Fruit fly (Drosophila melanogaster): ENCODE results near the gene loh.

The loh gene

DNA sequence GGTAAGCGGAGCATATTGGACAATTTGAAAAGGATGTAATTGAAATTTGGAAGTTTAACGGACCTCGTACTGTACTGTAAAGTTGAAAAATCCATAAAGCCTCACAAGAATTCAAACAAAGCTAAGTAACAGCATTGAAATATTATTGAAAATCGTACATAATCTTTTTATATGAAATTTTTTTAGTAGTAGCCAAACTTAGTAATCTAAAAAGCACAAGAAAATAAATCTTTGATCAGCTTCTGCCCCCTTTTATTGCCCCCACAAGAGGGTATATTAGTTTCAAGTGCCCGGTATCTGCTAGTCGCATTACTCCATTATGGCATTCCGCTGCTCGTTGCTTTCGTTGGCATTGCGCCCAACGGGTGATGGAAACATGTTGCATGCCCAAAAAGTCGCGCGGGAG is 24.5 kb downstream of the loh start (continued):
- TF ChIP-seq hkb (optimal IDR thresholded peaks at IDR 0.05): no peak
- TF ChIP-seq hkb (GFP tag; IDR thresholded peaks at IDR 0.05): peak; percentile 28; the same call in 1 of the 2 replicates
- TF ChIP-seq CG3281 (GFP tag; optimal IDR thresholded peaks at IDR 0.05): peak; percentile 40
- TF ChIP-seq CG12744 (GFP tag; optimal IDR thresholded peaks at IDR 0.05): no peak
- TF ChIP-seq Adf1 (GFP tag; IDR thresholded peaks at IDR 0.05): no peak
- TF ChIP-seq Atf6 (GFP tag; IDR thresholded peaks at IDR 0.05): peak; percentile 20; the same call in 1 of the 2 replicates
- peak; percentile 57 for TF ChIP-seq Hsf (GFP tag; optimal IDR thresholded peaks at IDR 0.05)
- no peak for TF ChIP-seq B-H2 (GFP tag; optimal IDR thresholded peaks at IDR 0.05)
- TF ChIP-seq CG10274 (GFP tag; optimal IDR thresholded peaks at IDR 0.05): peak; percentile 28
- TF ChIP-seq Ssrp (tag; optimal IDR thresholded peaks at IDR 0.05): peak; percentile 68
- TF ChIP-seq lola (GFP tag; optimal IDR thresholded peaks at IDR 0.05): peak in 1 of 3 experiments; percentile 74
- TF ChIP-seq CG2875 (GFP tag; optimal IDR thresholded peaks at IDR 0.05): peak; percentile 60
- TF ChIP-seq Sox102F (GFP tag; optimal IDR thresholded peaks at IDR 0.05): peak; percentile 66
- TF ChIP-seq org-1 (GFP tag; optimal IDR thresholded peaks at IDR 0.05): peak; percentile 51
- TF ChIP-seq CG5953 (GFP tag; IDR thresholded peaks at IDR 0.05): no peak
- TF ChIP-seq CG31388 (GFP tag; optimal IDR thresholded peaks at IDR 0.05): peak; percentile 40
- no peak for TF ChIP-seq Optix (GFP tag; IDR thresholded peaks at IDR 0.05)
- TF ChIP-seq Jarid2 (GFP tag; optimal IDR thresholded peaks at IDR 0.05): peak; percentile 43
- peak; percentile 27 for TF ChIP-seq CG8359 (GFP tag; optimal IDR thresholded peaks at IDR 0.05; ENCODE audit: borderline replicate concordance)
- no peak; the same call in 1 of the 2 replicates for TF ChIP-seq esg (GFP tag; conservative IDR thresholded peaks at IDR 0.05)
- no peak for TF ChIP-seq CG12236 (GFP tag; optimal IDR thresholded peaks at IDR 0.05)
- no peak for TF ChIP-seq ab (GFP tag; optimal IDR thresholded peaks at IDR 0.05)
- TF ChIP-seq CG31441 (GFP tag; IDR thresholded peaks at IDR 0.05): peak; percentile 78
- TF ChIP-seq Hmr (GFP tag; optimal IDR thresholded peaks at IDR 0.05): no peak
- TF ChIP-seq Fer1 (GFP tag; optimal IDR thresholded peaks at IDR 0.05): no peak
- no peak for TF ChIP-seq tx (GFP tag; optimal IDR thresholded peaks at IDR 0.05)
- TF ChIP-seq prd (optimal IDR thresholded peaks at IDR 0.05): no peak
- TF ChIP-seq prd (GFP tag; IDR thresholded peaks at IDR 0.05): peak; percentile 82
- 0 out of 2 replicates have a peak, but pooled peaks have one; percentile 15 for TF ChIP-seq onecut (GFP tag; IDR thresholded peaks at IDR 0.05)
- TF ChIP-seq CG18599 (GFP tag; optimal IDR thresholded peaks at IDR 0.05): peak; percentile 36
- TF ChIP-seq bowl (GFP tag; IDR thresholded peaks at IDR 0.05): no peak
- TF ChIP-seq CG3163 (GFP tag; optimal IDR thresholded peaks at IDR 0.05): no peak
- TF ChIP-seq unpg (GFP tag; optimal IDR thresholded peaks at IDR 0.05): peak; percentile 22
- TF ChIP-seq Mes4 (GFP tag; optimal IDR thresholded peaks at IDR 0.05): peak; percentile 28
- no peak for TF ChIP-seq CHES-1-like (GFP tag; optimal IDR thresholded peaks at IDR 0.05)
- TF ChIP-seq CG3847 (GFP tag; IDR thresholded peaks at IDR 0.05): 0 out of 2 replicates have a peak, but pooled peaks have one; percentile 26
- peak; percentile 29 for TF ChIP-seq CG14965 (GFP tag; optimal IDR thresholded peaks at IDR 0.05; ENCODE audit: borderline replicate concordance)
- no peak for TF ChIP-seq CG4617 (GFP tag; optimal IDR thresholded peaks at IDR 0.05; ENCODE audit: borderline replicate concordance)
- TF ChIP-seq klu (GFP tag; IDR thresholded peaks at IDR 0.05): no peak
- TF ChIP-seq CG7271 (tag; optimal IDR thresholded peaks at IDR 0.05): no peak
- TF ChIP-seq CG13424 (tag; optimal IDR thresholded peaks at IDR 0.05): peak; percentile 48
- TF ChIP-seq B-H1 (GFP tag; IDR thresholded peaks at IDR 0.05): peak; percentile 30; the same call in 1 of the 3 replicates
- TF ChIP-seq CG5180 (GFP tag; optimal IDR thresholded peaks at IDR 0.05): peak; percentile 82
- peak; percentile 88 for TF ChIP-seq CG18262 (tag; optimal IDR thresholded peaks at IDR 0.05)
- peak; percentile 68 for TF ChIP-seq CG4820 (GFP tag; optimal IDR thresholded peaks at IDR 0.05)
- peak; percentile 80 for TF ChIP-seq CG10979 (tag; optimal IDR thresholded peaks at IDR 0.05)
- peak; percentile 73 for TF ChIP-seq CG14710 (tag; optimal IDR thresholded peaks at IDR 0.05)
- peak; percentile 62 for TF ChIP-seq CG5245 (GFP tag; optimal IDR thresholded peaks at IDR 0.05)
- peak; percentile 76 for TF ChIP-seq CG4424 (GFP tag; optimal IDR thresholded peaks at IDR 0.05)
- no peak for TF ChIP-seq HLH54F (GFP tag; optimal IDR thresholded peaks at IDR 0.05)
- TF ChIP-seq CG11560 (tag; IDR thresholded peaks at IDR 0.05): no peak
